Worm (Caenorhabditis elegans) whole organism, mixed stage, embryonic: ENCODE measurements around the gene Y49F6B.12.

Source experiments
- blmp-1 ChIP-seq: fragments of 150-350 bp; optimal IDR thresholded peaks from 2 replicates; lab custom pipeline; 2014; ENCODE audit warnings: missing biosample characterization, missing genetic modification characterization
- elt-1 ChIP-seq: sonication (generic microtip); optimal IDR thresholded peaks from 2 replicates; lab custom pipeline; 2017; ENCODE audit warnings: missing genetic modification characterization, mild to moderate bottlenecking, missing compliant biosample characterization, antibody characterized with exemption, moderate library complexity, borderline replicate concordance; ENCODE audit not compliant: insufficient read depth
- elt-3 ChIP-seq: fragments of 150-350 bp; optimal IDR thresholded peaks from 2 replicates; lab custom pipeline; 2014; ENCODE audit warnings: missing biosample characterization, missing genetic modification characterization
- nhr-237 ChIP-seq: fragments of 150-350 bp; optimal IDR thresholded peaks from 2 replicates; lab custom pipeline; 2014; ENCODE audit warnings: missing biosample characterization, missing genetic modification characterization
- pha-4 ChIP-seq: fragments of 150-350 bp; optimal IDR thresholded peaks from 2 replicates; lab custom pipeline; 2018; ENCODE audit warnings: missing biosample characterization, missing genetic modification reagents, missing genetic modification characterization
- snpc-4 ChIP-seq: fragments of 150-350 bp; optimal IDR thresholded peaks from 2 replicates; lab custom pipeline; 2014; ENCODE audit warnings: missing biosample characterization, missing genetic modification characterization
- zip-8 ChIP-seq: fragments of 150-350 bp; optimal IDR thresholded peaks from 2 replicates; lab custom pipeline; 2014; ENCODE audit warnings: missing biosample characterization, missing genetic modification characterization
- ztf-11 ChIP-seq: fragments of 150-350 bp; optimal IDR thresholded peaks from 2 replicates; lab custom pipeline; 2014; ENCODE audit warnings: missing biosample characterization, missing genetic modification characterization

DNA sequence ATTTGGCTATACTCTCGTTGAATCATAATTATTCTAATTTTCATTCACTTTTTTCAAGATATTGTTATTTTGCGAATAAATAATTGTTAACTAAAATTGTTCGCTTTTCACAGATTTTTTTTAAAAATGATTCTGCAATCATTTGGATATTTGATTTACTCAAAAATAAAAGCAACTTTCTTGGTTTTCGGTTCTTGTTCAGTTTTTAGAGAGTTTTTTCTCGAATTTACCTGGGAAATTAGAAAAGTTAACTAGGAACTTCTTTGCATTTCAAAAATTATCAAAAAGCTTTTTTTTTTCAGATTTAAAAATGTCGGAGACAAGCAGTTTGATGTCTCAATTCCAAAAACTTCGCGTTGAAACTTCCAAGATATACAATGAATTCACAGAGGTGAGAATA is 25.6 kb downstream of the Y49F6B.12 start, which contains the start of the genes C16C8.20 and gldi-6:
- TF ChIP-seq elt-1 (tag; lab: Kevin White, UChicago) (no peak), snpc-4 (tag; lab: Kevin White, UChicago) (no peak), blmp-1 (no peak), zip-8 (tag; lab: Kevin White, UChicago) (no peak), elt-3 (tag; lab: Kevin White, UChicago) (no peak), nhr-237 (tag; lab: Kevin White, UChicago) (no peak), ztf-11 (tag; lab: Kevin White, UChicago) (no peak), pha-4 (tag; lab: Kevin White, UChicago) (no peak)
